Worm (Caenorhabditis elegans): ENCODE data around the gene str-206.

str-206 gene

DNA sequence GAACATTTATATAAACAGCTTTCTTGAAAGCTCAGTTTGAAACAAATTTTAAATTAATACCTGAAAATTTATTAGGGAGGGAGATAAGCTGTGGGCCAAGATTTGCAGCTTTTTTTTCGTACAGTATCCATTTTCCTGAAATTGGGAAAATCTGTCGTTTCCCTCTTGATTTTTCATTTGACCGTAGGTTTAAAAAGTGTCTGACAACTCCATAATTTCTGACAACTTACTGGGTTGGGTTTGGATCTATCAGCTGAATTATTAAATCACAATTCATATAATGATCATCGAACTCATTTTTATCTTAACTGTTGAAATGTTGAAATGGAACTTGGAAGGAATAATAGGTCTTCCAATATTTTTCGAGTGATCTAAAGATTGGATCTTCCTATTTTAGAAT, 2.8 kb downstream of the str-206 start (continued):
- TF ChIP-seq F57C9.4 (tag; optimal IDR thresholded peaks at IDR 0.05) (no peak), madf-3 (GFP tag; IDR thresholded peaks at IDR 0.05) (no peak), ztf-25 (GFP tag; IDR thresholded peaks at IDR 0.05) (no peak), mes-4 (tag; optimal IDR thresholded peaks at IDR 0.05) (no peak), tbx-9 (tag; optimal IDR thresholded peaks at IDR 0.05; ENCODE audit: borderline replicate concordance) (no peak), Y95B8A.8 (GFP tag; IDR thresholded peaks at IDR 0.05) (0 out of 2 replicates have a peak, but pooled peaks have one; percentile 19), ama-1 (optimal IDR thresholded peaks at IDR 0.05) (peak; percentile 85), ama-1 (GFP tag; optimal IDR thresholded peaks at IDR 0.05) (no peak), sea-2 (GFP tag; IDR thresholded peaks at IDR 0.05) (no peak), atf-7 (tag; optimal IDR thresholded peaks at IDR 0.05) (peak; percentile 41), hlh-12 (tag; optimal IDR thresholded peaks at IDR 0.05) (no peak), snpc-1.3 (tag; optimal IDR thresholded peaks at IDR 0.05; ENCODE audit: insufficient read depth) (no peak), cebp-2 (GFP tag; IDR thresholded peaks at IDR 0.05) (no peak), lin-40 (tag; optimal IDR thresholded peaks at IDR 0.05) (no peak), zim-3 (tag; optimal IDR thresholded peaks at IDR 0.05) (no peak)

DNA sequence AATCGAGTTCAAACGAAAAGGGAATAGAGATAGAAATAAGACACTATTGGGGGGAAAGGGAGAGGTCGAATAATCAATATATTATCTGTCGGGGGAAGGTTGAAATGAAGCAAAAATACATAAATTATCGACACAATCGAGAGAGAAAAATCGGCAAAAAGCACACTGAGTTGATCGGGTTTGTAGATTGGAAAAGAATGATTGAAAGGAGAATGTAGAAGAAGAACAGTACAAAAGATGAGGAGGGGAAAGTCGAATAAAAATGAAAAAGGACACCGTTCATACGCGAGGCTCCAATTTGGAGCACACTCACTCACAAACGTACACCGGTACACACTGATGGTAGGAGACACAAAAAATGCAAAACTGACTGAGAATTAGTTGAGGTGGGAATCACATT, 3.4 kb downstream of the str-206 start:
- TF ChIP-seq hmg-1.2 (GFP tag; IDR thresholded peaks at IDR 0.05) (no peak), bed-2 (GFP tag; IDR thresholded peaks at IDR 0.05) (no peak), snpc-3.4 (tag; optimal IDR thresholded peaks at IDR 0.05) (peak; percentile 3), hlh-26 (GFP tag; conservative IDR thresholded peaks at IDR 0.05) (no peak), B0019.2 (GFP tag; conservative IDR thresholded peaks at IDR 0.05) (0 out of 2 replicates have a peak, but pooled peaks have one; percentile 8), Y53G8AR.9 (GFP tag; conservative IDR thresholded peaks at IDR 0.05) (peak; percentile 23), aptf-3 (GFP tag; IDR thresholded peaks at IDR 0.05) (0 out of 2 replicates have a peak, but pooled peaks have one; percentile 11), nfya-2 (GFP tag; IDR thresholded peaks at IDR 0.05) (0 out of 2 replicates have a peak, but pooled peaks have one; percentile 2), nhr-27 (tag; optimal IDR thresholded peaks at IDR 0.05) (no peak), ama-1 (optimal IDR thresholded peaks at IDR 0.05) (peak; percentile 22), ama-1 (GFP tag; optimal IDR thresholded peaks at IDR 0.05) (no peak), ztf-22 (GFP tag; optimal IDR thresholded peaks at IDR 0.05) (peak; percentile 43), repo-1 (tag; optimal IDR thresholded peaks at IDR 0.05) (no peak), ets-4 (GFP tag; optimal IDR thresholded peaks at IDR 0.05) (no peak), chd-7 (tag; optimal IDR thresholded peaks at IDR 0.05) (peak; percentile 44), lin-26 (GFP tag; IDR thresholded peaks at IDR 0.05) (0 out of 2 replicates have a peak, but pooled peaks have one; percentile 21), bed-1 (GFP tag; IDR thresholded peaks at IDR 0.05) (0 out of 2 replicates have a peak, but pooled peaks have one; percentile 44), dpff-1 (tag; optimal IDR thresholded peaks at IDR 0.05) (peak; percentile 8), athp-1 (tag; optimal IDR thresholded peaks at IDR 0.05) (peak; percentile 43), madf-10 (tag; optimal IDR thresholded peaks at IDR 0.05) (no peak), madf-3 (GFP tag; IDR thresholded peaks at IDR 0.05) (0 out of 2 replicates have a peak, but pooled peaks have one; percentile 32), Y56A3A.18 (GFP tag; IDR thresholded peaks at IDR 0.05) (peak; percentile 29; the same call in 1 of the 2 replicates), unc-130 (GFP tag; optimal IDR thresholded peaks at IDR 0.05) (no peak)

DNA sequence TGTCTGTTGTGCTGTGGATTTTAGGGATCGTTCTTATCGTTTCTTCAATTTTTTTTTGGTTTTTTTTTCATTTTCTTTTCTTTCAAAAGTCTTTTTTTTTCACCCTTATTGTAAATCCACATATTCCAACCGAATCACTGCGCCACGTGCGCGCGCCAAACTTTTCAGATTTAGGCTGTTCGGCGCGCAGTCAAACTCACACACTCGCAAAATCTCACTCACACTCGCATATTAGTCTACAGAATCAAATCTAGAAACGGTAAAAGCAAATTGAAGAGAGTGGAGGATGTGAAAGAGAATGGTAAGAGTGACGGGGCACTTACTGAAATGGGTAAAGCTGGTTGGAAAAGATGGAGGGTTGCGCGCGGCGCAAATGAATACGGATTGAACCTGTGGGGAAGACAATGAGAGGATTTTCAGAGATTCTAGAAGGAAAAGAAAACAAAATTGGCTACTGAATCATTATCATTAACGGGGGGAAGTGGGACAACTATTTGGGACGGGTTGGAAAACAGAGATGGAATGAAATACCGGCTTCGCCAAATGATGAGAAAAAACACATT, 4.3 kb downstream of the str-206 start:
- TF ChIP-seq nfya-2 (GFP tag; IDR thresholded peaks at IDR 0.05) (0 out of 2 replicates have a peak, but pooled peaks have one; percentile 27), rec-8 (tag; optimal IDR thresholded peaks at IDR 0.05) (no peak), ceh-58 (GFP tag; IDR thresholded peaks at IDR 0.05) (no peak), B0035.1 (tag; optimal IDR thresholded peaks at IDR 0.05) (no peak), K11D2.4 (GFP tag; IDR thresholded peaks at IDR 0.05) (peak; percentile 22; the same call in 1 of the 2 replicates), cebp-1 (GFP tag; IDR thresholded peaks at IDR 0.05) (0 out of 2 replicates have a peak, but pooled peaks have one; percentile 25), cebp-1 (tag; optimal IDR thresholded peaks at IDR 0.05) (no peak), ama-1 (optimal IDR thresholded peaks at IDR 0.05) (peak; percentile 65), ama-1 (GFP tag; optimal IDR thresholded peaks at IDR 0.05) (peak in 1 of 2 experiments; percentile 69), Y53F4B.3 (GFP tag; IDR thresholded peaks at IDR 0.05) (no peak), chd-7 (tag; optimal IDR thresholded peaks at IDR 0.05) (peak; percentile 65), aptf-3 (GFP tag; IDR thresholded peaks at IDR 0.05) (0 out of 2 replicates have a peak, but pooled peaks have one; percentile 6), B0336.3 (GFP tag; IDR thresholded peaks at IDR 0.05) (peak; percentile 14; the same call in 1 of the 2 replicates), nfyb-1 (GFP tag; IDR thresholded peaks at IDR 0.05) (0 out of 2 replicates have a peak, but pooled peaks have one; percentile 49), tbp1 (GFP tag; optimal IDR thresholded peaks at IDR 0.05) (no peak), mel-28 (tag; optimal IDR thresholded peaks at IDR 0.05; ENCODE audit: borderline replicate concordance) (no peak)

All from whole organism, young adult.